Worm (Caenorhabditis elegans) whole organism, L1 larva: ENCODE measurements around the gene nhr-226.
A peak's percentile ranks its signal among the peaks of the same experiment; 100 is the strongest.

ENCODE experiments used
- C04F5.9 ChIP-seq: sonication (generic microtip); optimal IDR thresholded peaks from 2 replicates; lab custom pipeline; 2016; ENCODE audit warnings: missing genetic modification characterization, missing compliant biosample characterization
- Y116A8C.19 ChIP-seq: sonication (generic microtip); optimal IDR thresholded peaks from 2 replicates; lab custom pipeline; 2016; ENCODE audit warnings: missing compliant biosample characterization, missing genetic modification characterization, borderline replicate concordance
- aha-1 ChIP-seq: fragments of 150-350 bp; optimal IDR thresholded peaks from 2 replicates; lab custom pipeline; 2014; ENCODE audit warnings: missing biosample characterization, missing genetic modification characterization
- aly-2 ChIP-seq: fragments of 150-350 bp; optimal IDR thresholded peaks from 2 replicates; lab custom pipeline; 2014; ENCODE audit warnings: missing biosample characterization, missing genetic modification characterization
- ama-1 ChIP-seq: fragments of 150-350 bp; optimal IDR thresholded peaks from 2 replicates; lab custom pipeline; 2014
- ceh-63 ChIP-seq: fragments of 200-800 bp; sonication (Bioruptor generic); optimal IDR thresholded peaks from 2 replicates; lab custom pipeline; 2018; ENCODE audit warnings: mild to moderate bottlenecking, missing genetic modification characterization, missing compliant biosample characterization
- ceh-8 ChIP-seq: fragments of 200-800 bp; sonication (Bioruptor generic); optimal IDR thresholded peaks from 2 replicates; lab custom pipeline; 2018; ENCODE audit warnings: mild to moderate bottlenecking, missing genetic modification characterization, moderate library complexity, missing compliant biosample characterization
- ceh-90 ChIP-seq: sonication (generic microtip); optimal IDR thresholded peaks from 2 replicates; lab custom pipeline; 2016; ENCODE audit warnings: missing genetic modification characterization, missing compliant biosample characterization
- dpl-1 ChIP-seq, 3 experiments: fragments of 150-350 bp in 2 of 3; sonication (generic microtip) in 1 of 3; optimal IDR thresholded peaks; 2 replicates each; lab custom pipeline; 2014 to 2017; ENCODE audit warnings: missing biosample characterization in 3 of 3, missing genetic modification characterization in 3 of 3, missing genetic modification reagents in 3 of 3
- dsc-1 ChIP-seq: sonication (generic microtip); optimal IDR thresholded peaks from 2 replicates; lab custom pipeline; 2016; ENCODE audit warnings: mild to moderate bottlenecking, missing genetic modification characterization, missing compliant biosample characterization
- efl-1 ChIP-seq, 4 experiments: fragments of 150-350 bp; optimal IDR thresholded peaks in 3 of 4; peaks in 1 of 4; 1 replicate in 1 of 4; 2 replicates in 3 of 4; lab custom pipeline; 2014; ENCODE audit warnings: missing biosample characterization in 2 of 4, missing genetic modification characterization in 2 of 4, missing genetic modification reagents in 2 of 4
- egl-13 ChIP-seq: sonication (generic microtip); optimal IDR thresholded peaks from 2 replicates; lab custom pipeline; 2016; ENCODE audit warnings: missing genotype, missing genetic modification reagents, missing genetic modification characterization, missing compliant biosample characterization
- egl-27 ChIP-seq, 2 experiments: fragments of 150-350 bp in 1 of 2; sonication (generic microtip); optimal IDR thresholded peaks; 3 replicates each; lab custom pipeline; 2017 to 2018; ENCODE audit warnings: missing biosample characterization in 2 of 2, missing genetic modification characterization in 2 of 2, missing genetic modification reagents in 2 of 2
- ets-5 ChIP-seq: fragments of 200-800 bp; sonication (Bioruptor generic); IDR thresholded peaks from 2 replicates; pipeline ENCODE4 v1.3.6; 2022; ENCODE audit warnings: missing genetic modification characterization, missing compliant biosample characterization
- fkh-4 ChIP-seq: sonication (generic microtip); optimal IDR thresholded peaks from 2 replicates; lab custom pipeline; 2016; ENCODE audit warnings: missing compliant biosample characterization, missing genetic modification characterization, borderline replicate concordance
- fkh-8 ChIP-seq: sonication (generic microtip); optimal IDR thresholded peaks from 2 replicates; lab custom pipeline; 2016; ENCODE audit warnings: mild to moderate bottlenecking, missing genetic modification characterization, missing compliant biosample characterization
- hlh-4 ChIP-seq: sonication (generic microtip); optimal IDR thresholded peaks from 2 replicates; lab custom pipeline; 2016; ENCODE audit warnings: mild to moderate bottlenecking, missing genetic modification characterization, missing compliant biosample characterization
- isw-1 ChIP-seq: fragments of 200-800 bp; sonication (Bioruptor generic); IDR thresholded peaks from 2 replicates; pipeline ENCODE4 v1.3.6; 2022; ENCODE audit warnings: missing genetic modification characterization, missing compliant biosample characterization
- jun-1 ChIP-seq: fragments of 150-350 bp; optimal IDR thresholded peaks from 2 replicates; lab custom pipeline; 2014; ENCODE audit warnings: missing biosample characterization, missing genetic modification reagents, missing genetic modification characterization
- lin-13 ChIP-seq: fragments of 150-350 bp; optimal IDR thresholded peaks from 2 replicates; lab custom pipeline; 2014; ENCODE audit warnings: missing biosample characterization, missing genetic modification reagents, missing genetic modification characterization
- lin-14 ChIP-seq: fragments of 200-800 bp; sonication (Bioruptor generic); optimal IDR thresholded peaks from 2 replicates; lab custom pipeline; 2018; ENCODE audit warnings: mild to moderate bottlenecking, missing genetic modification characterization, moderate library complexity, missing compliant biosample characterization
- lin-35 ChIP-seq, 2 experiments: fragments of 150-350 bp; optimal IDR thresholded peaks; 2 replicates each; lab custom pipeline; 2014; ENCODE audit warnings: missing biosample characterization in 2 of 2, missing genetic modification characterization in 2 of 2, missing genetic modification reagents in 2 of 2
- lin-39 ChIP-seq: fragments of 150-350 bp; optimal IDR thresholded peaks from 2 replicates; lab custom pipeline; 2014; ENCODE audit warnings: missing biosample characterization, missing genetic modification reagents, missing genetic modification characterization
- lir-3 ChIP-seq: sonication (generic microtip); optimal IDR thresholded peaks from 2 replicates; lab custom pipeline; 2016; ENCODE audit warnings: mild to moderate bottlenecking, missing genetic modification characterization, moderate library complexity, missing compliant biosample characterization; ENCODE audit not compliant: poor library complexity
- lsy-2 ChIP-seq, 2 experiments: fragments of 150-350 bp; optimal IDR thresholded peaks; 2 replicates each; lab custom pipeline; 2014; ENCODE audit warnings: missing biosample characterization in 2 of 2, missing genetic modification characterization in 2 of 2
- mdl-1 ChIP-seq, 2 experiments: fragments of 150-350 bp; optimal IDR thresholded peaks; 2 replicates each; lab custom pipeline; 2014 to 2017; ENCODE audit warnings: missing biosample characterization in 2 of 2, missing genetic modification characterization in 2 of 2, inconsistent platforms in 1 of 2
- mef-2 ChIP-seq: fragments of 150-350 bp; optimal IDR thresholded peaks from 2 replicates; lab custom pipeline; 2014; ENCODE audit warnings: missing biosample characterization, missing genetic modification characterization
- mep-1 ChIP-seq: fragments of 150-350 bp; optimal IDR thresholded peaks from 2 replicates; lab custom pipeline; 2014; ENCODE audit warnings: missing biosample characterization, missing genetic modification characterization
- nhr-20 ChIP-seq: sonication (generic microtip); optimal IDR thresholded peaks from 2 replicates; lab custom pipeline; 2016; ENCODE audit warnings: mild to moderate bottlenecking, missing genetic modification characterization, missing compliant biosample characterization
- nhr-71 ChIP-seq: sonication (generic microtip); optimal IDR thresholded peaks from 2 replicates; lab custom pipeline; 2016; ENCODE audit warnings: mild to moderate bottlenecking, missing genetic modification characterization, moderate library complexity, missing compliant biosample characterization
- nhr-76 ChIP-seq: sonication (generic microtip); optimal IDR thresholded peaks from 2 replicates; lab custom pipeline; 2017; ENCODE audit warnings: missing biosample characterization, missing genetic modification characterization
- nhr-77 ChIP-seq: fragments of 150-350 bp; optimal IDR thresholded peaks from 2 replicates; lab custom pipeline; 2014; ENCODE audit warnings: missing biosample characterization, missing genetic modification characterization
- pag-3 ChIP-seq: sonication (generic microtip); optimal IDR thresholded peaks from 2 replicates; lab custom pipeline; 2017; ENCODE audit warnings: missing genetic modification characterization, mild to moderate bottlenecking, missing compliant biosample characterization, antibody characterized with exemption, borderline replicate concordance; ENCODE audit not compliant: insufficient read depth
- pax-3 ChIP-seq: fragments of 200-800 bp; sonication (Bioruptor generic); optimal IDR thresholded peaks from 2 replicates; lab custom pipeline; 2018; ENCODE audit warnings: mild to moderate bottlenecking, missing genetic modification characterization, moderate library complexity, missing compliant biosample characterization
- rnt-1 ChIP-seq: sonication (generic microtip); optimal IDR thresholded peaks from 2 replicates; lab custom pipeline; 2016; ENCODE audit warnings: mild to moderate bottlenecking, missing genetic modification characterization, moderate library complexity, missing compliant biosample characterization
- skn-1 ChIP-seq: fragments of 150-350 bp; optimal IDR thresholded peaks from 2 replicates; lab custom pipeline; 2014; ENCODE audit warnings: missing biosample characterization, missing genetic modification characterization
- snpc-4 ChIP-seq: fragments of 150-350 bp; optimal IDR thresholded peaks from 2 replicates; lab custom pipeline; 2014; ENCODE audit warnings: missing biosample characterization, missing genetic modification characterization
- snu-23 ChIP-seq: sonication (generic microtip); optimal IDR thresholded peaks from 2 replicates; lab custom pipeline; 2016; ENCODE audit warnings: missing genetic modification characterization, missing compliant biosample characterization
- sox-4 ChIP-seq: sonication (generic microtip); optimal IDR thresholded peaks from 2 replicates; lab custom pipeline; 2016; ENCODE audit warnings: missing genetic modification characterization, missing compliant biosample characterization
- unc-62 ChIP-seq: fragments of 150-350 bp; optimal IDR thresholded peaks from 2 replicates; lab custom pipeline; 2014; ENCODE audit warnings: missing biosample characterization, missing genetic modification reagents, missing genetic modification characterization
- unc-86 ChIP-seq: sonication (generic microtip); optimal IDR thresholded peaks from 2 replicates; lab custom pipeline; 2016; ENCODE audit warnings: missing genetic modification characterization, missing compliant biosample characterization
- vab-15 ChIP-seq: sonication (generic microtip); optimal IDR thresholded peaks from 2 replicates; lab custom pipeline; 2017; ENCODE audit warnings: missing genotype, mild to moderate bottlenecking, missing genetic modification characterization, missing compliant biosample characterization
- ztf-11 ChIP-seq, 2 experiments: sonication (generic microtip); optimal IDR thresholded peaks; 2 replicates each; lab custom pipeline; 2016 to 2017; ENCODE audit warnings: missing genetic modification characterization in 2 of 2, missing biosample characterization in 1 of 2, missing compliant biosample characterization in 1 of 2
- ztf-4 ChIP-seq: fragments of 150-350 bp; optimal IDR thresholded peaks from 2 replicates; lab custom pipeline; 2014; ENCODE audit warnings: missing biosample characterization, missing genetic modification characterization

Gene nhr-226

ce11 chrV:2277260-2277659 is 17.4 kb upstream of the nhr-226 start (continued):
- TF ChIP-seq nhr-76 (tag; lab: Kevin White, UChicago) (no peak), mdl-1 (tag; optimal IDR thresholded peaks at IDR 0.05; lab: Kevin White, UChicago) (no peak), mep-1 (tag; lab: Kevin White, UChicago) (no peak), mef-2 (tag; lab: Kevin White, UChicago) (no peak), skn-1 (tag; lab: Kevin White, UChicago) (no peak), hlh-4 (tag; lab: Kevin White, UChicago) (no peak), isw-1 (GFP tag; lab: Robert Waterston, UW) (no peak), efl-1 (optimal IDR thresholded peaks at IDR 0.05; lab: Kevin White, UChicago) (no peak), efl-1 (GFP tag; optimal IDR thresholded peaks at IDR 0.05 in 1 of 2; lab: Kevin White, UChicago) (peak in 1 of 2 experiments; percentile 81), ztf-11 (tag; optimal IDR thresholded peaks at IDR 0.05; lab: Kevin White, UChicago) (no peak)
- TF ChIP-seq, all 84 proteins: peak for 11

- TF ChIP-seq efl-1 (optimal IDR thresholded peaks at IDR 0.05; lab: Kevin White, UChicago) (peak in 1 of 2 experiments; percentile 7), efl-1 (GFP tag; optimal IDR thresholded peaks at IDR 0.05 in 1 of 2; lab: Kevin White, UChicago) (no peak), aly-2 (peak; percentile 15), dsc-1 (tag; lab: Kevin White, UChicago) (no peak), dpl-1 (GFP tag; optimal IDR thresholded peaks at IDR 0.05; lab: Kevin White, UChicago) (peak in 1 of 3 experiments; percentile 11), lin-13 (GFP tag; lab: Kevin White, UChicago) (no peak), mef-2 (tag; lab: Kevin White, UChicago) (no peak), nhr-71 (tag; lab: Kevin White, UChicago) (peak; percentile 22), egl-27 (tag; optimal IDR thresholded peaks at IDR 0.05; lab: Kevin White, UChicago) (no peak), skn-1 (tag; lab: Kevin White, UChicago) (no peak), sox-4 (tag; lab: Kevin White, UChicago) (no peak), nhr-20 (peak; percentile 53), fkh-4 (tag; lab: Kevin White, UChicago) (no peak), mep-1 (tag; lab: Kevin White, UChicago) (peak; percentile 0), lin-35 (GFP tag; optimal IDR thresholded peaks at IDR 0.05; lab: Kevin White, UChicago) (peak in 1 of 2 experiments; percentile 56), nhr-77 (tag; lab: Kevin White, UChicago) (no peak), ets-5 (no peak), lin-14 (GFP tag; lab: Kevin White, UChicago) (peak; percentile 68)
These were observed 16.6 kb upstream of the nhr-226 start, which contains the start of gene nhr-59 for ce11 chrV:2278052-2278451. Gene nhr-59 (minus strand): TSS chrV:2278265.

- TF ChIP-seq lin-39 (tag; lab: Kevin White, UChicago) (no peak), lin-14 (GFP tag; lab: Kevin White, UChicago) (peak; percentile 14), dpl-1 (GFP tag; optimal IDR thresholded peaks at IDR 0.05; lab: Kevin White, UChicago) (no peak), ama-1 (lab: Kevin White, UChicago) (no peak), jun-1 (no peak)
These were observed 16.1 kb upstream of the nhr-226 start, which contains the start of gene fbxa-137 for ce11 chrV:2278543-2278942. Gene fbxa-137 (plus strand): TSS chrV:2278816.

ce11 chrV:2281499-2281898 is 13.2 kb upstream of the nhr-226 start, which contains the start of gene nhr-228:
Gene nhr-228 (plus strand): TSS chrV:2281759.
- TF ChIP-seq ceh-63 (GFP tag; lab: Kevin White, UChicago) (no peak), Y116A8C.19 (tag; lab: Kevin White, UChicago) (no peak), unc-62 (GFP tag; lab: Kevin White, UChicago) (no peak), ztf-4 (tag; lab: Kevin White, UChicago) (no peak), unc-86 (tag; lab: Kevin White, UChicago) (no peak), rnt-1 (peak; percentile 46), snpc-4 (tag; lab: Kevin White, UChicago) (no peak), pag-3 (tag; lab: Kevin White, UChicago) (peak; percentile 24), lir-3 (tag; lab: Kevin White, UChicago) (no peak), aha-1 (tag; lab: Kevin White, UChicago) (no peak), snu-23 (peak; percentile 62), ceh-90 (tag; lab: Kevin White, UChicago) (no peak), nhr-76 (tag; lab: Kevin White, UChicago) (no peak), C04F5.9 (tag; lab: Kevin White, UChicago) (no peak), isw-1 (GFP tag; lab: Robert Waterston, UW) (no peak), lsy-2 (tag; optimal IDR thresholded peaks at IDR 0.05; lab: Kevin White, UChicago) (peak; percentile 29 to 73), pax-3 (tag; lab: Kevin White, UChicago) (no peak), ets-5 (no peak), sox-4 (tag; lab: Kevin White, UChicago) (no peak), ceh-8 (GFP tag; lab: Kevin White, UChicago) (no peak), hlh-4 (tag; lab: Kevin White, UChicago) (no peak), vab-15 (tag; lab: Kevin White, UChicago) (no peak), egl-13 (tag; lab: Kevin White, UChicago) (no peak), fkh-8 (tag; lab: Kevin White, UChicago) (peak; percentile 35)
